Fruit fly (Drosophila melanogaster) whole organism, embryonic: ENCODE measurements around the gene Mst89B.

Source experiments
- Blimp-1 ChIP-seq: fragments of 200-800 bp; sonication (Bioruptor generic); optimal IDR thresholded peaks from 3 replicates; lab custom pipeline; 2018; ENCODE audit warnings: missing biosample characterization, missing genetic modification characterization, mild to moderate bottlenecking, moderate library complexity, missing genetic modification reagents
- CG30403 ChIP-seq: fragments of 200-800 bp; sonication (Bioruptor generic); optimal IDR thresholded peaks from 3 replicates; lab custom pipeline; 2016; ENCODE audit warnings: missing biosample characterization, missing genetic modification characterization
- CG8765 ChIP-seq: fragments of 200-800 bp; sonication (Bioruptor generic); IDR thresholded peaks from 2 replicates; pipeline ENCODE4 v1.3.6; 2022; ENCODE audit warnings: missing biosample characterization, missing genetic modification characterization
- H15 ChIP-seq: fragments of 200-800 bp; sonication (Bioruptor generic); IDR thresholded peaks from 3 replicates; pipeline ENCODE4 v1.3.6; 2022; ENCODE audit warnings: missing biosample characterization, missing genetic modification characterization
- Hmx ChIP-seq: fragments of 200-800 bp; sonication (Bioruptor generic); optimal IDR thresholded peaks from 2 replicates; lab custom pipeline; 2016; ENCODE audit warnings: missing biosample characterization, missing genetic modification characterization
- Hr3 ChIP-seq: fragments of 200-800 bp; sonication (Bioruptor generic); optimal IDR thresholded peaks from 3 replicates; lab custom pipeline; 2016; ENCODE audit warnings: missing biosample characterization, missing genetic modification characterization
- ap ChIP-seq: fragments of 200-800 bp; sonication (Bioruptor generic); IDR thresholded peaks from 2 replicates; pipeline ENCODE4 v1.3.6; 2022; ENCODE audit warnings: missing biosample characterization, missing genetic modification characterization
- hkb ChIP-seq, 2 experiments: fragments of 200-800 bp in 1 of 2; fragments of >200 bp in 1 of 2; sonication (Bioruptor generic) in 1 of 2; IDR thresholded peaks in 1 of 2; optimal IDR thresholded peaks in 1 of 2; 2 replicates each; pipeline versions ENCODE4 v1.3.6 to Lab custom; 2017 to 2022; ENCODE audit warnings: missing biosample characterization in 1 of 2, missing genetic modification characterization in 1 of 2
- nau ChIP-seq: fragments of 200-800 bp; sonication (Bioruptor generic); optimal IDR thresholded peaks from 3 replicates; lab custom pipeline; 2017; ENCODE audit warnings: missing biosample characterization, mild to moderate bottlenecking, missing genetic modification characterization, missing genetic modification reagents

dm6 chr3R:16245298-16246098, 21.3 kb upstream of the Mst89B start:
- TF ChIP-seq H15 (GFP tag; lab: Robert Waterston, UW): no peak
- TF ChIP-seq nau: no peak
- TF ChIP-seq ap (GFP tag; lab: Robert Waterston, UW): no peak
- TF ChIP-seq Blimp-1 (GFP tag; lab: Kevin White, UChicago): no peak
- no peak for TF ChIP-seq hkb (optimal IDR thresholded peaks at IDR 0.05; lab: Kevin White, UChicago)
- TF ChIP-seq hkb (GFP tag; IDR thresholded peaks at IDR 0.05; lab: Robert Waterston, UW): no peak
- no peak for TF ChIP-seq Hmx (GFP tag; lab: Kevin White, UChicago)
- TF ChIP-seq Hr3 (GFP tag; lab: Kevin White, UChicago): no peak
- no peak for TF ChIP-seq CG30403 (GFP tag; lab: Kevin White, UChicago)
- TF ChIP-seq CG8765: no peak
